Fruit fly (Drosophila melanogaster) whole organism, embryonic: Measurements from ENCODE around the gene CG42876.
A peak's percentile ranks its signal among the peaks of the same experiment; 100 is the strongest.

Experiments
- Bgb ChIP-seq: fragments of 200-800 bp; sonication (Bioruptor generic); IDR thresholded peaks from 2 replicates; pipeline ENCODE4 v1.3.6; 2022; ENCODE audit warnings: missing biosample characterization, missing genetic modification characterization; ENCODE audit not compliant: partially characterized antibody
- BtbVII ChIP-seq: fragments of 200-800 bp; sonication (Bioruptor generic); optimal IDR thresholded peaks from 3 replicates; lab custom pipeline; 2017; ENCODE audit warnings: missing biosample characterization, mild to moderate bottlenecking, missing genetic modification characterization
- CG13296 ChIP-seq: fragments of 200-800 bp; sonication (Bioruptor generic); optimal IDR thresholded peaks from 3 replicates; lab custom pipeline; 2018; ENCODE audit warnings: missing biosample characterization, mild to moderate bottlenecking, missing genetic modification characterization
- CG14014 ChIP-seq: fragments of 200-800 bp; sonication (Bioruptor generic); IDR thresholded peaks from 2 replicates; pipeline ENCODE4 v1.3.6; 2022; ENCODE audit warnings: missing biosample characterization, missing genetic modification characterization
- CG17328 ChIP-seq: fragments of 200-800 bp; sonication (Bioruptor generic); IDR thresholded peaks from 2 replicates; pipeline ENCODE4 v1.3.6; 2022; ENCODE audit warnings: missing biosample characterization, missing genetic modification characterization
- CG1792 ChIP-seq: fragments of 200-800 bp; sonication (Bioruptor generic); optimal IDR thresholded peaks from 2 replicates; lab custom pipeline; 2016; ENCODE audit warnings: missing biosample characterization, missing genetic modification characterization
- CG2120 ChIP-seq: fragments of 200-800 bp; sonication (Bioruptor generic); optimal IDR thresholded peaks from 3 replicates; lab custom pipeline; 2016; ENCODE audit warnings: missing biosample characterization, missing genetic modification characterization
- CG2202 ChIP-seq: fragments of 200-800 bp; sonication (Bioruptor generic); optimal IDR thresholded peaks from 2 replicates; lab custom pipeline; 2018; ENCODE audit warnings: missing biosample characterization, mild to moderate bottlenecking, missing genetic modification characterization
- CG2712 ChIP-seq: fragments of 200-800 bp; optimal IDR thresholded peaks from 3 replicates; lab custom pipeline; 2019; ENCODE audit warnings: missing biosample characterization, mild to moderate bottlenecking, missing genetic modification characterization, moderate library complexity
- CG33213 ChIP-seq: fragments of 200-800 bp; sonication (Bioruptor generic); optimal IDR thresholded peaks from 3 replicates; lab custom pipeline; 2016; ENCODE audit warnings: missing biosample characterization, missing genetic modification characterization
- CG6854 ChIP-seq: fragments of 200-800 bp; sonication (Bioruptor generic); optimal IDR thresholded peaks from 3 replicates; lab custom pipeline; 2017; ENCODE audit warnings: missing biosample characterization, mild to moderate bottlenecking, missing genetic modification characterization
- CG7963 ChIP-seq: fragments of 200-800 bp; sonication (Bioruptor generic); IDR thresholded peaks from 3 replicates; pipeline ENCODE4 v1.3.6; 2022; ENCODE audit warnings: missing biosample characterization, missing genetic modification characterization; ENCODE audit not compliant: partially characterized antibody
- CG8765 ChIP-seq: fragments of 200-800 bp; sonication (Bioruptor generic); IDR thresholded peaks from 2 replicates; pipeline ENCODE4 v1.3.6; 2022; ENCODE audit warnings: missing biosample characterization, missing genetic modification characterization
- CG9817 ChIP-seq: fragments of 200-800 bp; sonication (Bioruptor generic); optimal IDR thresholded peaks from 2 replicates; lab custom pipeline; 2018; ENCODE audit warnings: missing biosample characterization, mild to moderate bottlenecking, missing genetic modification characterization, moderate library complexity
- Dad ChIP-seq: fragments of 200-800 bp; sonication (Bioruptor generic); optimal IDR thresholded peaks from 3 replicates; lab custom pipeline; 2016; ENCODE audit warnings: missing biosample characterization, missing genetic modification characterization
- Dbx ChIP-seq: fragments of 200-800 bp; sonication (Bioruptor generic); IDR thresholded peaks from 3 replicates; pipeline ENCODE4 v1.3.6; 2022; ENCODE audit warnings: missing biosample characterization, missing genetic modification characterization
- Deaf1 ChIP-seq: fragments of 200-800 bp; optimal IDR thresholded peaks from 3 replicates; lab custom pipeline; 2019; ENCODE audit warnings: missing biosample characterization, mild to moderate bottlenecking, missing genetic modification characterization, moderate library complexity
- E2f1 ChIP-seq: fragments of 200-800 bp; sonication (Bioruptor generic); IDR thresholded peaks from 2 replicates; pipeline ENCODE4 v1.3.6; 2022; ENCODE audit warnings: missing biosample characterization, missing genetic modification characterization
- ERR ChIP-seq: fragments of 200-800 bp; sonication (Bioruptor generic); optimal IDR thresholded peaks from 2 replicates; lab custom pipeline; 2016; ENCODE audit warnings: missing biosample characterization, missing genetic modification characterization
- H2.0 ChIP-seq: fragments of 200-800 bp; sonication (Bioruptor generic); IDR thresholded peaks from 2 replicates; pipeline ENCODE4 v1.3.6; 2022; ENCODE audit warnings: missing biosample characterization, missing genetic modification characterization
- HHEX ChIP-seq: fragments of 200-800 bp; sonication (Bioruptor generic); optimal IDR thresholded peaks from 3 replicates; lab custom pipeline; 2017; ENCODE audit warnings: missing biosample characterization, mild to moderate bottlenecking, missing genetic modification characterization, missing genetic modification reagents
- HLH4C ChIP-seq: fragments of 200-800 bp; sonication (Bioruptor generic); IDR thresholded peaks from 3 replicates; pipeline ENCODE4 v1.3.6; 2022; ENCODE audit warnings: missing biosample characterization, missing genetic modification characterization; ENCODE audit not compliant: partially characterized antibody
- HmgZ ChIP-seq: fragments of 200-800 bp; sonication (Bioruptor generic); optimal IDR thresholded peaks from 2 replicates; lab custom pipeline; 2018; ENCODE audit warnings: missing biosample characterization, mild to moderate bottlenecking, missing genetic modification characterization
- MBD-R2 ChIP-seq: fragments of 200-800 bp; sonication (Bioruptor generic); IDR thresholded peaks from 2 replicates; pipeline ENCODE4 v1.3.6; 2022; ENCODE audit warnings: missing biosample characterization, missing genetic modification characterization
- MTF-1 ChIP-seq: fragments of 200-800 bp; sonication (Bioruptor generic); optimal IDR thresholded peaks from 2 replicates; lab custom pipeline; 2018; ENCODE audit warnings: missing biosample characterization, mild to moderate bottlenecking, missing genetic modification characterization, borderline replicate concordance
- Myb ChIP-seq: fragments of 200-800 bp; sonication (Bioruptor generic); optimal IDR thresholded peaks from 2 replicates; lab custom pipeline; 2016; ENCODE audit warnings: missing biosample characterization, missing genetic modification characterization
- Nf-YA ChIP-seq: fragments of 200-800 bp; sonication (Bioruptor generic); IDR thresholded peaks from 2 replicates; pipeline ENCODE4 v1.3.6; 2022; ENCODE audit warnings: missing biosample characterization, missing genetic modification characterization
- Nf-YC ChIP-seq: fragments of 200-800 bp; optimal IDR thresholded peaks from 3 replicates; lab custom pipeline; 2019; ENCODE audit warnings: missing biosample characterization, mild to moderate bottlenecking, missing genetic modification characterization, moderate library complexity
- Oli ChIP-seq: fragments of 200-800 bp; sonication (Bioruptor generic); optimal IDR thresholded peaks from 2 replicates; lab custom pipeline; 2018; ENCODE audit warnings: missing biosample characterization, mild to moderate bottlenecking, missing genetic modification characterization, moderate library complexity
- Side ChIP-seq: fragments of 200-800 bp; sonication (Bioruptor generic); optimal IDR thresholded peaks from 2 replicates; lab custom pipeline; 2016; ENCODE audit warnings: missing biosample characterization, missing genetic modification characterization
- ato ChIP-seq: fragments of 200-800 bp; sonication (Bioruptor generic); IDR thresholded peaks from 2 replicates; pipeline ENCODE4 v1.3.6; 2022; ENCODE audit warnings: missing biosample characterization, missing genetic modification characterization; ENCODE audit not compliant: partially characterized antibody
- chinmo ChIP-seq: fragments of 200-800 bp; sonication (Bioruptor generic); IDR thresholded peaks from 4 replicates; pipeline ENCODE4 v1.3.6; 2022; ENCODE audit warnings: missing biosample characterization, missing genetic modification characterization; ENCODE audit not compliant: partially characterized antibody
- dpn ChIP-seq, 2 experiments: fragments of 200-800 bp; sonication (Bioruptor generic); optimal IDR thresholded peaks; 3 replicates each; lab custom pipeline; 2016; ENCODE audit warnings: missing biosample characterization in 2 of 2, missing genetic modification characterization in 2 of 2
- dysf ChIP-seq: fragments of 200-800 bp; sonication (Bioruptor generic); IDR thresholded peaks from 3 replicates; pipeline ENCODE4 v1.3.6; 2022; ENCODE audit warnings: missing biosample characterization, missing genetic modification characterization
- grau ChIP-seq: fragments of 200-800 bp; optimal IDR thresholded peaks from 3 replicates; lab custom pipeline; 2019; ENCODE audit warnings: missing biosample characterization, mild to moderate bottlenecking, missing genetic modification characterization, moderate library complexity
- gro ChIP-seq: fragments of 200-800 bp; sonication (Bioruptor generic); optimal IDR thresholded peaks from 2 replicates; lab custom pipeline; 2016; ENCODE audit warnings: missing biosample characterization, missing genetic modification characterization
- kah ChIP-seq: fragments of 200-800 bp; sonication (Bioruptor generic); optimal IDR thresholded peaks from 2 replicates; lab custom pipeline; 2018; ENCODE audit warnings: missing biosample characterization, mild to moderate bottlenecking, missing genetic modification characterization
- lab ChIP-seq: fragments of 200-800 bp; sonication (Bioruptor generic); optimal IDR thresholded peaks from 3 replicates; lab custom pipeline; 2017; ENCODE audit warnings: missing biosample characterization, missing genetic modification characterization, mild to moderate bottlenecking, moderate library complexity, missing genetic modification reagents
- nmo ChIP-seq: fragments of 200-800 bp; sonication (Bioruptor generic); optimal IDR thresholded peaks from 2 replicates; lab custom pipeline; 2018; ENCODE audit warnings: missing biosample characterization, mild to moderate bottlenecking, missing genetic modification characterization, moderate library complexity
- nom ChIP-seq: fragments of 200-800 bp; sonication (Bioruptor generic); optimal IDR thresholded peaks from 2 replicates; lab custom pipeline; 2017; ENCODE audit warnings: missing biosample characterization, missing genetic modification characterization, mild to moderate bottlenecking, moderate library complexity, missing genetic modification reagents
- p53 ChIP-seq: fragments of 200-800 bp; sonication (Bioruptor generic); optimal IDR thresholded peaks from 2 replicates; lab custom pipeline; 2016; ENCODE audit warnings: missing biosample characterization, missing genetic modification characterization
- ranshi ChIP-seq: fragments of 200-800 bp; sonication (Bioruptor generic); IDR thresholded peaks from 2 replicates; pipeline ENCODE4 v1.3.6; 2022; ENCODE audit warnings: missing biosample characterization, missing genetic modification characterization
- repo ChIP-seq: fragments of 200-800 bp; sonication (Bioruptor generic); optimal IDR thresholded peaks from 2 replicates; lab custom pipeline; 2016; ENCODE audit warnings: missing biosample characterization, missing genetic modification characterization
- rib ChIP-seq: fragments of 200-800 bp; sonication (Bioruptor generic); IDR thresholded peaks from 2 replicates; pipeline ENCODE4 v1.3.6; 2022; ENCODE audit warnings: missing biosample characterization, missing genetic modification characterization
- row ChIP-seq: fragments of 200-800 bp; sonication (Bioruptor generic); IDR thresholded peaks from 3 replicates; pipeline ENCODE4 v1.3.6; 2022; ENCODE audit warnings: missing biosample characterization, missing genetic modification characterization
- sd ChIP-seq: fragments of 200-800 bp; sonication (Bioruptor generic); optimal IDR thresholded peaks from 3 replicates; lab custom pipeline; 2018; ENCODE audit warnings: missing biosample characterization, mild to moderate bottlenecking, missing genetic modification characterization, moderate library complexity
- sens ChIP-seq: fragments of 200-800 bp; sonication (Bioruptor generic); peaks from one replicate; lab custom pipeline; 2016; ENCODE audit warnings: missing biosample characterization, missing genetic modification characterization
- slbo ChIP-seq: fragments of 200-800 bp; sonication (Bioruptor generic); IDR thresholded peaks from 2 replicates; pipeline ENCODE4 v1.3.6; 2022; ENCODE audit warnings: missing biosample characterization, missing genetic modification characterization
- tna ChIP-seq: fragments of 200-800 bp; sonication (Bioruptor generic); IDR thresholded peaks from 2 replicates; pipeline ENCODE4 v1.3.6; 2022; ENCODE audit warnings: missing biosample characterization, missing genetic modification characterization; ENCODE audit not compliant: partially characterized antibody
- vvl ChIP-seq: fragments of 200-800 bp; sonication (Bioruptor generic); IDR thresholded peaks from 2 replicates; pipeline ENCODE4 v1.3.6; 2022; ENCODE audit warnings: missing biosample characterization, missing genetic modification characterization

Gene CG42876

dm6 chr2L:15762466-15762865 lies 49.5 kb downstream of the CG42876 start, which contains the start of gene Gli (continued):
- TF ChIP-seq BtbVII (GFP tag; lab: Kevin White, UChicago) = peak; percentile 58
- peak; percentile 76 for TF ChIP-seq MTF-1 (GFP tag; lab: Kevin White, UChicago)
- peak; percentile 77 for TF ChIP-seq ato
- peak; percentile 68 for TF ChIP-seq HmgZ (tag; lab: Kevin White, UChicago)
- peak; percentile 13 for TF ChIP-seq grau (tag; lab: Kevin White, UChicago)
- no peak for TF ChIP-seq CG13296 (GFP tag; lab: Kevin White, UChicago)
- peak; percentile 27 for TF ChIP-seq nom (GFP tag; lab: Kevin White, UChicago)
- peak; percentile 21; the same call in 1 of the 2 replicates for TF ChIP-seq slbo (GFP tag; lab: Robert Waterston, UW)
- no peak for TF ChIP-seq lab (GFP tag; lab: Kevin White, UChicago)
- peak; percentile 62 for TF ChIP-seq Nf-YC (tag; lab: Kevin White, UChicago)
- peak; percentile 18; the same call in 1 of the 3 replicates for TF ChIP-seq row (GFP tag; lab: Robert Waterston, UW)
- peak; percentile 30; the same call in 1 of the 2 replicates for TF ChIP-seq E2f1
- TF ChIP-seq CG33213 (GFP tag; lab: Kevin White, UChicago) = peak; percentile 46
- peak; percentile 60 for TF ChIP-seq Myb (GFP tag; lab: Kevin White, UChicago)
- 0 out of 2 replicates have a peak, but pooled peaks have one; percentile 12 for TF ChIP-seq CG14014 (GFP tag; lab: Robert Waterston, UW)
- TF ChIP-seq CG2712 (tag; lab: Kevin White, UChicago) = peak; percentile 4
- TF ChIP-seq Bgb (GFP tag; lab: Robert Waterston, UW) = peak; percentile 74
- TF ChIP-seq Deaf1 (tag; lab: Kevin White, UChicago) = peak; percentile 85
- TF ChIP-seq gro (GFP tag; lab: Kevin White, UChicago) = peak; percentile 64
- TF ChIP-seq MBD-R2 = peak; percentile 40; the same call in 1 of the 2 replicates
- TF ChIP-seq H2.0 (GFP tag; lab: Robert Waterston, UW) = peak; percentile 7; the same call in 1 of the 2 replicates
- peak; percentile 73; the same call in 2 of the 3 replicates for TF ChIP-seq Dbx (GFP tag; lab: Robert Waterston, UW)
- peak; percentile 1 for TF ChIP-seq CG2120 (GFP tag; lab: Kevin White, UChicago)
- no peak for TF ChIP-seq sd
- no peak for TF ChIP-seq HHEX (GFP tag; lab: Kevin White, UChicago)
- peak; percentile 66 for TF ChIP-seq vvl (GFP tag; lab: Robert Waterston, UW)
- peak; percentile 68 for TF ChIP-seq tna (GFP tag; lab: Robert Waterston, UW)
- peak; percentile 98 for TF ChIP-seq chinmo (GFP tag; lab: Robert Waterston, UW)
- no peak for TF ChIP-seq Oli
- peak; percentile 48; the same call in 1 of the 3 replicates for TF ChIP-seq CG7963 (GFP tag; lab: Robert Waterston, UW)
- no peak for TF ChIP-seq nmo (GFP tag; lab: Kevin White, UChicago)
- no peak for TF ChIP-seq CG2202 (tag; lab: Kevin White, UChicago)
- peak; percentile 28; the same call in 1 of the 2 replicates for TF ChIP-seq Nf-YA (GFP tag; lab: Robert Waterston, UW)
- no peak for TF ChIP-seq CG9817 (tag; lab: Kevin White, UChicago)
- no peak for TF ChIP-seq repo (GFP tag; lab: Kevin White, UChicago)
- TF ChIP-seq ranshi = 0 out of 2 replicates have a peak, but pooled peaks have one; percentile 12
- TF ChIP-seq kah (GFP tag; lab: Kevin White, UChicago) = peak; percentile 43
- TF ChIP-seq Side (GFP tag; lab: Kevin White, UChicago) = peak; percentile 61
- TF ChIP-seq CG8765 (GFP tag; lab: Robert Waterston, UW) = 0 out of 2 replicates have a peak, but pooled peaks have one; percentile 26
- TF ChIP-seq CG6854 (GFP tag; lab: Kevin White, UChicago) = peak; percentile 28
- TF ChIP-seq CG17328 (GFP tag; lab: Robert Waterston, UW) = peak; percentile 26; the same call in 1 of the 2 replicates
- peak; percentile 45; the same call in 1 of the 3 replicates for TF ChIP-seq HLH4C
- peak in 1 of 2 experiments; percentile 58 for TF ChIP-seq dpn (GFP tag; optimal IDR thresholded peaks at IDR 0.05; lab: Kevin White, UChicago)
- peak; percentile 22 for TF ChIP-seq CG1792 (GFP tag; lab: Kevin White, UChicago)
- peak; percentile 73; the same call in 1 of the 2 replicates for TF ChIP-seq rib
- TF ChIP-seq sens (GFP tag; lab: Kevin White, UChicago) = peak; percentile 64
- TF ChIP-seq Dad = peak; percentile 19
- TF ChIP-seq p53 (GFP tag; lab: Kevin White, UChicago) = no peak
- TF ChIP-seq ERR (GFP tag; lab: Kevin White, UChicago) = peak; percentile 25
- peak; percentile 27; the same call in 1 of the 3 replicates for TF ChIP-seq dysf (GFP tag; lab: Robert Waterston, UW)
